Worm (Caenorhabditis elegans): Measurements from ENCODE around the gene str-68.
"Not testable (repeated sequence)": the region's sequence is repeated elsewhere in the genome, so short reads cannot be mapped to it uniquely, and the experiment has no call there.

str-68 gene

ce11 chrV:3086260-3086659 is 21.1 kb downstream of the str-68 start, which contains the start of gene srt-8:
srt-8 (plus strand) TSS chrV:3086560.
- TF ChIP-seq him-1 (tag; optimal IDR thresholded peaks at IDR 0.05) (no peak), W03F9.2 (tag; optimal IDR thresholded peaks at IDR 0.05) (no peak)

ce11 chrV:3081471-3081870 is 25.9 kb downstream of the str-68 start, which contains the start of gene srt-7:
srt-7 (plus strand) TSS chrV:3081771.
- TF ChIP-seq him-1 (tag; optimal IDR thresholded peaks at IDR 0.05) (no peak), W03F9.2 (tag; optimal IDR thresholded peaks at IDR 0.05) (no peak), dao-5 (tag; optimal IDR thresholded peaks at IDR 0.05) (no peak)

ce11 chrV:3080792-3081191 is 26.6 kb downstream of the str-68 start, which contains the start of gene srt-5:
srt-5 (minus strand) TSS chrV:3080892.
- TF ChIP-seq him-1 (tag; optimal IDR thresholded peaks at IDR 0.05) (no peak), dao-5 (tag; optimal IDR thresholded peaks at IDR 0.05) (no peak), W03F9.2 (tag; optimal IDR thresholded peaks at IDR 0.05) (no peak)

- TF ChIP-seq dao-5 (tag; optimal IDR thresholded peaks at IDR 0.05): no peak
- TF ChIP-seq him-1 (tag; optimal IDR thresholded peaks at IDR 0.05): no peak
- no peak for TF ChIP-seq W03F9.2 (tag; optimal IDR thresholded peaks at IDR 0.05)
Observed at ce11 chrV:3071548-3071947, 35.8 kb downstream of the str-68 start, which contains the start of gene C50H11.13. C50H11.13 (minus strand) TSS chrV:3071648.

- no peak for TF ChIP-seq dao-5 (tag; optimal IDR thresholded peaks at IDR 0.05)
- TF ChIP-seq W03F9.2 (tag; optimal IDR thresholded peaks at IDR 0.05): no peak
- TF ChIP-seq him-1 (tag; optimal IDR thresholded peaks at IDR 0.05): no peak
Observed at ce11 chrV:3069101-3069500, 38.2 kb downstream of the str-68 start, which contains the start of gene str-40. str-40 (minus strand) TSS chrV:3069201.

- no peak for TF ChIP-seq W03F9.2 (tag; optimal IDR thresholded peaks at IDR 0.05)
- no peak for TF ChIP-seq him-1 (tag; optimal IDR thresholded peaks at IDR 0.05)
- TF ChIP-seq dao-5 (tag; optimal IDR thresholded peaks at IDR 0.05): no peak
Observed at ce11 chrV:3065928-3066327, 41.4 kb downstream of the str-68 start, which contains the start of gene srh-185. srh-185 (plus strand) TSS chrV:3066228.

ce11 chrV:3064418-3064817 is 42.9 kb downstream of the str-68 start, which contains the start of gene srt-16:
srt-16 (minus strand) TSS chrV:3064518.
- TF ChIP-seq dao-5, him-1, W03F9.2 (tag; optimal IDR thresholded peaks at IDR 0.05): not testable (repeated sequence)

ce11 chrV:3062078-3062477 is 45.3 kb downstream of the str-68 start, which contains the start of gene srt-15:
srt-15 (minus strand) TSS chrV:3062178.
- TF ChIP-seq W03F9.2 (tag; optimal IDR thresholded peaks at IDR 0.05) (no peak), him-1 (tag; optimal IDR thresholded peaks at IDR 0.05) (no peak), dao-5 (tag; optimal IDR thresholded peaks at IDR 0.05) (no peak)

ce11 chrV:3058996-3059395 is 48.4 kb downstream of the str-68 start, which contains the start of gene str-244:
str-244 (minus strand) TSS chrV:3059096.
- no peak for TF ChIP-seq dao-5 (tag; optimal IDR thresholded peaks at IDR 0.05)
- no peak for TF ChIP-seq W03F9.2 (tag; optimal IDR thresholded peaks at IDR 0.05)
- TF ChIP-seq him-1 (tag; optimal IDR thresholded peaks at IDR 0.05): no peak

Measured in whole organism, L4/young adult.